Fruit fly (Drosophila melanogaster) whole organism, embryonic: ENCODE measurements around the gene CG9498.

Experiments used
- CG10321 ChIP-seq: fragments of 200-800 bp; sonication (Bioruptor generic); IDR thresholded peaks from 2 replicates; pipeline ENCODE4 v1.3.6; 2022; ENCODE audit warnings: missing biosample characterization, missing genetic modification characterization
- CG11247 ChIP-seq: fragments of 200-800 bp; sonication (Bioruptor generic); IDR thresholded peaks from 2 replicates; pipeline ENCODE4 v1.3.6; 2022; ENCODE audit warnings: missing biosample characterization, missing genetic modification characterization
- CG12104 ChIP-seq: fragments of 200-800 bp; sonication (Bioruptor generic); optimal IDR thresholded peaks from 3 replicates; lab custom pipeline; 2016; ENCODE audit warnings: missing biosample characterization, missing genetic modification characterization
- CG12155 ChIP-seq: fragments of 200-800 bp; sonication (Bioruptor generic); optimal IDR thresholded peaks from 3 replicates; lab custom pipeline; 2016; ENCODE audit warnings: missing biosample characterization, missing genetic modification characterization
- CG12659 ChIP-seq: fragments of 200-800 bp; sonication (Bioruptor generic); optimal IDR thresholded peaks from 3 replicates; lab custom pipeline; 2017; ENCODE audit warnings: mild to moderate bottlenecking, missing biosample characterization, missing genetic modification reagents, missing genetic modification characterization
- CG12769 ChIP-seq: fragments of 200-800 bp; sonication (Bioruptor generic); optimal IDR thresholded peaks from 2 replicates; lab custom pipeline; 2019; ENCODE audit warnings: missing biosample characterization, mild to moderate bottlenecking, missing genetic modification characterization, moderate library complexity
- CG12942 ChIP-seq: fragments of 200-800 bp; sonication (Bioruptor generic); optimal IDR thresholded peaks from 3 replicates; lab custom pipeline; 2016; ENCODE audit warnings: missing biosample characterization, missing genetic modification characterization
- CG1603 ChIP-seq: fragments of 200-800 bp; sonication (Bioruptor generic); optimal IDR thresholded peaks from 2 replicates; lab custom pipeline; 2019; ENCODE audit warnings: missing biosample characterization, mild to moderate bottlenecking, missing genetic modification characterization, moderate library complexity
- CG2129 ChIP-seq: fragments of 200-800 bp; sonication (Bioruptor generic); IDR thresholded peaks from 2 replicates; pipeline ENCODE4 v1.3.6; 2022; ENCODE audit warnings: missing biosample characterization, missing genetic modification characterization; ENCODE audit not compliant: partially characterized antibody
- CG2889 ChIP-seq: fragments of 200-800 bp; sonication (Bioruptor generic); IDR thresholded peaks from 3 replicates; pipeline ENCODE4 v1.3.6; 2022; ENCODE audit warnings: missing biosample characterization, missing genetic modification characterization
- CG3163 ChIP-seq: fragments of 200-800 bp; sonication (Bioruptor generic); optimal IDR thresholded peaks from 3 replicates; lab custom pipeline; 2016; ENCODE audit warnings: missing biosample characterization, missing genetic modification characterization
- CG4328 ChIP-seq: fragments of 200-800 bp; sonication (Bioruptor generic); optimal IDR thresholded peaks from 3 replicates; lab custom pipeline; 2017; ENCODE audit warnings: missing biosample characterization, missing genetic modification reagents, missing genetic modification characterization
- CG6654 ChIP-seq: fragments of 200-800 bp; sonication (Bioruptor generic); optimal IDR thresholded peaks from 2 replicates; lab custom pipeline; 2017; ENCODE audit warnings: missing biosample characterization, mild to moderate bottlenecking, missing genetic modification characterization
- CG7271 ChIP-seq: fragments of 200-800 bp; sonication (Bioruptor generic); optimal IDR thresholded peaks from 2 replicates; lab custom pipeline; 2018; ENCODE audit warnings: missing biosample characterization, mild to moderate bottlenecking, missing genetic modification characterization, moderate library complexity
- CG7745 ChIP-seq: fragments of 200-800 bp; sonication (Bioruptor generic); optimal IDR thresholded peaks from 2 replicates; lab custom pipeline; 2018; ENCODE audit warnings: missing biosample characterization, mild to moderate bottlenecking, missing genetic modification characterization, moderate library complexity
- CG9609 ChIP-seq: fragments of 200-800 bp; sonication (Bioruptor generic); optimal IDR thresholded peaks from 3 replicates; lab custom pipeline; 2016; ENCODE audit warnings: missing biosample characterization, missing genetic modification characterization
- CHES-1-like ChIP-seq: fragments of 200-800 bp; sonication (Bioruptor generic); optimal IDR thresholded peaks from 2 replicates; lab custom pipeline; 2016; ENCODE audit warnings: missing biosample characterization, missing genetic modification characterization
- CTCF ChIP-seq: fragments of 200-800 bp; sonication (Bioruptor generic); optimal IDR thresholded peaks from 2 replicates; lab custom pipeline; 2017; ENCODE audit warnings: missing biosample characterization, mild to moderate bottlenecking, missing genetic modification characterization, moderate library complexity
- CoRest ChIP-seq: fragments of 200-800 bp; sonication (Bioruptor generic); optimal IDR thresholded peaks from 3 replicates; lab custom pipeline; 2018; ENCODE audit warnings: missing biosample characterization, mild to moderate bottlenecking, missing genetic modification characterization, moderate library complexity
- Elba2 ChIP-seq: fragments of 200-800 bp; sonication (Bioruptor generic); optimal IDR thresholded peaks from 3 replicates; lab custom pipeline; 2016; ENCODE audit warnings: missing biosample characterization, missing genetic modification characterization
- Ets65A ChIP-seq: fragments of 200-800 bp; sonication (Bioruptor generic); peaks from one replicate; lab custom pipeline; 2016; ENCODE audit warnings: missing biosample characterization, missing genetic modification characterization
- Hey ChIP-seq: fragments of 200-800 bp; sonication (Bioruptor generic); optimal IDR thresholded peaks from 3 replicates; lab custom pipeline; 2018; ENCODE audit warnings: missing biosample characterization, mild to moderate bottlenecking, missing genetic modification characterization
- HmgZ ChIP-seq: fragments of 200-800 bp; sonication (Bioruptor generic); optimal IDR thresholded peaks from 2 replicates; lab custom pipeline; 2018; ENCODE audit warnings: missing biosample characterization, mild to moderate bottlenecking, missing genetic modification characterization
- Mrtf ChIP-seq: fragments of 200-800 bp; sonication (Bioruptor generic); IDR thresholded peaks from 3 replicates; pipeline ENCODE4 v1.3.6; 2022; ENCODE audit warnings: missing biosample characterization, missing genetic modification characterization
- Nf-YA ChIP-seq: fragments of 200-800 bp; sonication (Bioruptor generic); IDR thresholded peaks from 2 replicates; pipeline ENCODE4 v1.3.6; 2022; ENCODE audit warnings: missing biosample characterization, missing genetic modification characterization
- Nf-YB ChIP-seq: fragments of 200-800 bp; sonication (Bioruptor generic); optimal IDR thresholded peaks from 3 replicates; lab custom pipeline; 2019; ENCODE audit warnings: missing biosample characterization, mild to moderate bottlenecking, missing genetic modification characterization, moderate library complexity
- Oaz ChIP-seq: fragments of 200-800 bp; sonication (Bioruptor generic); IDR thresholded peaks from 2 replicates; pipeline ENCODE4 v1.3.6; 2022; ENCODE audit warnings: missing biosample characterization, missing genetic modification characterization
- Sin3A ChIP-seq: fragments of >200 bp; optimal IDR thresholded peaks from 2 replicates; lab custom pipeline; 2018
- YL-1 ChIP-seq: fragments of 200-800 bp; sonication (Bioruptor generic); optimal IDR thresholded peaks from 3 replicates; lab custom pipeline; 2017; ENCODE audit warnings: missing biosample characterization, mild to moderate bottlenecking, missing genetic modification characterization
- al ChIP-seq: fragments of 200-800 bp; sonication (Bioruptor generic); IDR thresholded peaks from 2 replicates; pipeline ENCODE4 v1.3.6; 2022; ENCODE audit warnings: missing biosample characterization, missing genetic modification characterization
- bbx ChIP-seq: fragments of 200-800 bp; sonication (Bioruptor generic); IDR thresholded peaks from 2 replicates; pipeline ENCODE4 v1.3.6; 2022; ENCODE audit warnings: missing biosample characterization, missing genetic modification characterization; ENCODE audit not compliant: partially characterized antibody
- chif ChIP-seq, 2 experiments: fragments of 200-800 bp; sonication (Bioruptor generic); optimal IDR thresholded peaks; 3 replicates each; lab custom pipeline; 2016; ENCODE audit warnings: missing biosample characterization in 2 of 2, missing genetic modification characterization in 2 of 2
- disco-r ChIP-seq: fragments of 200-800 bp; sonication (Bioruptor generic); optimal IDR thresholded peaks from 2 replicates; lab custom pipeline; 2016; ENCODE audit warnings: missing biosample characterization, missing genetic modification characterization
- dmrt99B ChIP-seq: fragments of 200-800 bp; sonication (Bioruptor generic); optimal IDR thresholded peaks from 2 replicates; lab custom pipeline; 2018; ENCODE audit warnings: missing biosample characterization, mild to moderate bottlenecking, missing genetic modification characterization, moderate library complexity
- emc ChIP-seq: fragments of 200-800 bp; sonication (Bioruptor generic); optimal IDR thresholded peaks from 2 replicates; lab custom pipeline; 2016; ENCODE audit warnings: missing biosample characterization, missing genetic modification characterization
- ems ChIP-seq: fragments of 200-800 bp; sonication (Bioruptor generic); optimal IDR thresholded peaks from 3 replicates; lab custom pipeline; 2016; ENCODE audit warnings: missing biosample characterization, missing genetic modification characterization
- gsb ChIP-seq: fragments of 200-800 bp; sonication (Bioruptor generic); IDR thresholded peaks from 2 replicates; pipeline ENCODE4 v1.3.6; 2022; ENCODE audit warnings: missing biosample characterization, missing genetic modification characterization
- gt ChIP-seq: fragments of 200-800 bp; sonication (Bioruptor generic); IDR thresholded peaks from 2 replicates; pipeline ENCODE4 v1.3.6; 2022; ENCODE audit warnings: missing biosample characterization, missing genetic modification characterization
- h ChIP-seq: fragments of >200 bp; optimal IDR thresholded peaks from 2 replicates; lab custom pipeline; 2017
- hbn ChIP-seq: fragments of 200-800 bp; sonication (Bioruptor generic); IDR thresholded peaks from 2 replicates; pipeline ENCODE4 v1.3.6; 2022; ENCODE audit warnings: missing biosample characterization, missing genetic modification characterization; ENCODE audit not compliant: partially characterized antibody
- her ChIP-seq: fragments of 200-800 bp; sonication (Bioruptor generic); optimal IDR thresholded peaks from 2 replicates; lab custom pipeline; 2016; ENCODE audit warnings: missing biosample characterization, missing genetic modification characterization
- jigr1 ChIP-seq: fragments of 200-800 bp; sonication (Bioruptor generic); IDR thresholded peaks from 3 replicates; pipeline ENCODE4 v1.3.6; 2022; ENCODE audit warnings: missing biosample characterization, missing genetic modification characterization
- lov ChIP-seq, 2 experiments: fragments of 200-800 bp in 1 of 2; fragments of >200 bp in 1 of 2; sonication (Bioruptor generic) in 1 of 2; IDR thresholded peaks in 1 of 2; optimal IDR thresholded peaks in 1 of 2; 2 replicates in 1 of 2; 3 replicates in 1 of 2; pipeline versions ENCODE4 v1.3.6 to Lab custom; 2017 to 2022; ENCODE audit warnings: missing biosample characterization in 1 of 2, missing genetic modification characterization in 1 of 2
- luna ChIP-seq: fragments of 200-800 bp; sonication (Bioruptor generic); optimal IDR thresholded peaks from 2 replicates; lab custom pipeline; 2016; ENCODE audit warnings: missing biosample characterization, missing genetic modification characterization
- pho ChIP-seq: fragments of 200-800 bp; sonication (Bioruptor generic); optimal IDR thresholded peaks from 2 replicates; lab custom pipeline; 2016; ENCODE audit warnings: missing biosample characterization, missing genetic modification characterization
- pum ChIP-seq: fragments of 200-800 bp; sonication (Bioruptor generic); optimal IDR thresholded peaks from 2 replicates; lab custom pipeline; 2016; ENCODE audit warnings: missing biosample characterization, missing genetic modification characterization
- slbo ChIP-seq: fragments of 200-800 bp; sonication (Bioruptor generic); IDR thresholded peaks from 2 replicates; pipeline ENCODE4 v1.3.6; 2022; ENCODE audit warnings: missing biosample characterization, missing genetic modification characterization
- ssp ChIP-seq: fragments of 200-800 bp; sonication (Bioruptor generic); IDR thresholded peaks from 2 replicates; pipeline ENCODE4 v1.3.6; 2022; ENCODE audit warnings: missing biosample characterization, missing genetic modification characterization
- tna ChIP-seq: fragments of 200-800 bp; sonication (Bioruptor generic); IDR thresholded peaks from 2 replicates; pipeline ENCODE4 v1.3.6; 2022; ENCODE audit warnings: missing biosample characterization, missing genetic modification characterization; ENCODE audit not compliant: partially characterized antibody
- zfh2 ChIP-seq: fragments of 200-800 bp; sonication (Bioruptor generic); optimal IDR thresholded peaks from 2 replicates; lab custom pipeline; 2016; ENCODE audit warnings: missing biosample characterization, missing genetic modification characterization

Gene CG9498

DNA sequence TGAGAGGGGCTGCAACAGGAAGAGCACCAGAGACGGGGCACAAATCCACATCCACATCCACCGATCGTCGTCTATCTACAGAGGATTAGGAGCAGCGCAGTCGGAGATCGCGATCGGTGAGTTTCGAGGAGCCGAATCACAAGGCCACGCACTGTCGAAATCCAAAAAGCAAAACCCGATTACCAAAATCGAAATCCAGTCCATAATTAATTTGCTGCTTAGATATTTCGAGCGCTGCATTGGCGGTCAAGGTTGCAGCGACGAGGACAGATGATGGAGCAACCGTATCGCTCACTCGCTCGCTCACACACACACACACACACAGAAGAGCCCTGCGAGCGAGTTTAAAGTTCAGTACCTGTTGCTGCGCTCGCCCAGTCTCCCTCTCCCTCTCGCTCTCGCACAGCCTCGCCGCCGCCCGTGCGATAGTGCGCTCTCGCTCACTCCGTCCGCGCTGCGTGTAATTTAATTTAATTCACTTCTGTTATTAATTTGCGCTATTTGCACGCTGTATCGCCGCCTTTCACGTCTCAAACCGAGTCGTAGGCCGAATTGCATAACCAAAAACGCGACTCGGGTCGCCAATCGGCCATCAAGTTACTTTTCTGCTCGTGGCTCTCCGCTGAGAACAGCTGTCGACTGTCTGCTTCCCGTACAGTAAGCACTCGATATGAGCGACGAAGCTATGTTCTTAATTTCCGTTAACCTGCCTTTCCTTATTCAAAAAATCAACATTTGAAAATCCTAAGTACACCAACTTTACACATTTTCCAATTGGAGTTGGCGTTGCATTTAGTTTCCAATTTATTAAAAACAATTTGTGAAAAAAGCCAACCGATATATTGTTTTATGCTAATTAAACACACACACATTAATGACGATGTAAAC is 11.6 kb downstream of the CG9498 start (continued):
- TF ChIP-seq CG3163 (no peak), hbn (peak; percentile 19; the same call in 1 of the 2 replicates), tna (GFP tag; lab: Robert Waterston, UW) (no peak), Nf-YB (GFP tag; lab: Kevin White, UChicago) (no peak), jigr1 (GFP tag; lab: Robert Waterston, UW) (no peak), CG2129 (GFP tag; lab: Robert Waterston, UW) (no peak), pum (peak; percentile 25), her (GFP tag; lab: Kevin White, UChicago) (peak; percentile 53), CG12155 (GFP tag; lab: Kevin White, UChicago) (peak; percentile 63), CG2889 (GFP tag; lab: Robert Waterston, UW) (0 out of 3 replicates have a peak, but pooled peaks have one; percentile 5), gt (GFP tag; lab: Robert Waterston, UW) (no peak), dmrt99B (tag; lab: Kevin White, UChicago) (peak; percentile 42), pho (peak; percentile 16), Ets65A (peak; percentile 91), chif (GFP tag; optimal IDR thresholded peaks at IDR 0.05; lab: Kevin White, UChicago) (peak in 1 of 2 experiments; percentile 63), CoRest (tag; lab: Kevin White, UChicago) (peak; percentile 47), slbo (GFP tag; lab: Robert Waterston, UW) (peak; percentile 42; the same call in 1 of the 2 replicates), Sin3A (lab: Kevin White, UChicago) (no peak), HmgZ (no peak), CG6654 (no peak), CG12104 (GFP tag; lab: Kevin White, UChicago) (no peak), CG12942 (GFP tag; lab: Kevin White, UChicago) (no peak), ems (GFP tag; lab: Kevin White, UChicago) (peak; percentile 27), CG11247 (0 out of 2 replicates have a peak, but pooled peaks have one; percentile 23), CG10321 (peak; percentile 91), disco-r (GFP tag; lab: Kevin White, UChicago) (no peak), CHES-1-like (GFP tag; lab: Kevin White, UChicago) (peak; percentile 35), CG4328 (GFP tag; lab: Kevin White, UChicago) (no peak), CG1603 (tag; lab: Kevin White, UChicago) (peak; percentile 52), CG7271 (tag; lab: Kevin White, UChicago) (no peak), al (GFP tag; lab: Robert Waterston, UW) (peak; percentile 18; the same call in 1 of the 2 replicates), Oaz (GFP tag; lab: Robert Waterston, UW) (no peak), gsb (GFP tag; lab: Robert Waterston, UW) (no peak), luna (GFP tag; lab: Kevin White, UChicago) (no peak), Mrtf (GFP tag; lab: Robert Waterston, UW) (no peak), lov (optimal IDR thresholded peaks at IDR 0.05; lab: Kevin White, UChicago) (no peak), lov (GFP tag; IDR thresholded peaks at IDR 0.05; lab: Robert Waterston, UW) (peak; percentile 4; the same call in 1 of the 3 replicates), CG7745 (peak; percentile 92), Nf-YA (GFP tag; lab: Robert Waterston, UW) (no peak), Hey (tag; lab: Kevin White, UChicago) (no peak), CG12769 (tag; lab: Kevin White, UChicago) (peak; percentile 22), emc (GFP tag; lab: Kevin White, UChicago) (peak; percentile 30), bbx (GFP tag; lab: Robert Waterston, UW) (no peak), zfh2 (GFP tag; lab: Kevin White, UChicago) (peak; percentile 53), CTCF (GFP tag; lab: Kevin White, UChicago) (no peak), ssp (GFP tag; lab: Robert Waterston, UW) (no peak), YL-1 (peak; percentile 59), Elba2 (GFP tag; lab: Kevin White, UChicago) (no peak), h (lab: Kevin White, UChicago) (no peak), CG9609 (peak; percentile 9), CG12659 (GFP tag; lab: Kevin White, UChicago) (no peak)
